Worm (Caenorhabditis elegans) whole organism, L1 larva: ENCODE results near the gene dec-7.

Experiments
- C04F5.9 ChIP-seq: sonication (generic microtip); optimal IDR thresholded peaks from 2 replicates; lab custom pipeline; 2016; ENCODE audit warnings: missing genetic modification characterization, missing compliant biosample characterization
- ama-1 ChIP-seq: fragments of 150-350 bp; optimal IDR thresholded peaks from 2 replicates; lab custom pipeline; 2014
- ceh-88 ChIP-seq: fragments of 200-800 bp; sonication (Bioruptor generic); IDR thresholded peaks from 2 replicates; pipeline ENCODE4 v1.3.6; 2022; ENCODE audit warnings: missing genetic modification characterization, missing compliant biosample characterization
- egl-27 ChIP-seq, 2 experiments: fragments of 150-350 bp in 1 of 2; sonication (generic microtip); optimal IDR thresholded peaks; 3 replicates each; lab custom pipeline; 2017 to 2018; ENCODE audit warnings: missing biosample characterization in 2 of 2, missing genetic modification characterization in 2 of 2, missing genetic modification reagents in 2 of 2
- fkh-4 ChIP-seq: sonication (generic microtip); optimal IDR thresholded peaks from 2 replicates; lab custom pipeline; 2016; ENCODE audit warnings: missing compliant biosample characterization, missing genetic modification characterization, borderline replicate concordance
- mep-1 ChIP-seq: fragments of 150-350 bp; optimal IDR thresholded peaks from 2 replicates; lab custom pipeline; 2014; ENCODE audit warnings: missing biosample characterization, missing genetic modification characterization
- nhr-28 ChIP-seq: fragments of 150-350 bp; optimal IDR thresholded peaks from 2 replicates; lab custom pipeline; 2014; ENCODE audit warnings: missing biosample characterization, missing genetic modification characterization
- pag-3 ChIP-seq: sonication (generic microtip); optimal IDR thresholded peaks from 2 replicates; lab custom pipeline; 2017; ENCODE audit warnings: missing genetic modification characterization, mild to moderate bottlenecking, missing compliant biosample characterization, antibody characterized with exemption, borderline replicate concordance; ENCODE audit not compliant: insufficient read depth
- snpc-4 ChIP-seq: fragments of 150-350 bp; optimal IDR thresholded peaks from 2 replicates; lab custom pipeline; 2014; ENCODE audit warnings: missing biosample characterization, missing genetic modification characterization
- snu-23 ChIP-seq: sonication (generic microtip); optimal IDR thresholded peaks from 2 replicates; lab custom pipeline; 2016; ENCODE audit warnings: missing genetic modification characterization, missing compliant biosample characterization
- unc-62 ChIP-seq: fragments of 150-350 bp; optimal IDR thresholded peaks from 2 replicates; lab custom pipeline; 2014; ENCODE audit warnings: missing biosample characterization, missing genetic modification reagents, missing genetic modification characterization
- zag-1 ChIP-seq: fragments of 150-350 bp; optimal IDR thresholded peaks from 2 replicates; lab custom pipeline; 2014; ENCODE audit warnings: missing biosample characterization, missing genetic modification characterization

ce11 chrIII:9950244-9950643, 18.0 kb downstream of the dec-7 start, which contains the start of gene K03H1.13:
- TF ChIP-seq snpc-4 (tag; lab: Kevin White, UChicago) (no peak), snu-23 (no peak), unc-62 (GFP tag; lab: Kevin White, UChicago) (no peak), nhr-28 (tag; lab: Kevin White, UChicago) (no peak), ama-1 (lab: Kevin White, UChicago) (no peak), egl-27 (tag; optimal IDR thresholded peaks at IDR 0.05; lab: Kevin White, UChicago) (no peak), fkh-4 (tag; lab: Kevin White, UChicago) (no peak), C04F5.9 (no peak), mep-1 (tag; lab: Kevin White, UChicago) (no peak), ceh-88 (no peak), zag-1 (tag; lab: Kevin White, UChicago) (no peak), pag-3 (tag; lab: Kevin White, UChicago) (no peak)
